Worm (Caenorhabditis elegans) whole organism, L4/young adult: ENCODE data around the gene srw-60.

ENCODE experiments used
- W03F9.2 ChIP-seq: fragments of 150-350 bp; optimal IDR thresholded peaks from 2 replicates; lab custom pipeline; 2014; ENCODE audit warnings: missing biosample characterization, missing genetic modification characterization
- him-1 ChIP-seq: sonication (generic microtip); optimal IDR thresholded peaks from 2 replicates; lab custom pipeline; 2016; ENCODE audit warnings: missing genotype, missing genetic modification reagents, missing genetic modification characterization, missing compliant biosample characterization

DNA sequence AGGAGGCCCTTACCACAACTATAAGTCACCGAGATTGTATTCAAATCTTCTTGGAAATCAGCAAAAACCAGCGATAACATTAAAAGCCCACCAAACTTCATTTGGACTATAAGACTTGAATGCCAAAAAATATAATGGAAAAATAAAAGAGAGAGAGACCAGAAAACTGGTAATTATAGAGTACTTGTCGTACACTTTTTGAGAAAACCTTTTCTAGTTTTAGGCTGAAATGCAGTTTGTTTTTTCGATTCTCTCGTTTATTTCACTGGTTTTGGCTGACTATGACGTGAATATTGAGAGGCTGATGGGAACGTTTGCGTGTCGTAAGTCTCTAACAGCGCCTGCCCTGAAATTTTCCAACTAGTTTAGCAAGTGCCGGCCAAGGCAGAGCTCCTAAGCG is 27.9 kb upstream of the srw-60 start, which contains the start of the genes irld-64 and irld-63:
- TF ChIP-seq him-1 (tag; lab: Kevin White, UChicago) (no peak), W03F9.2 (tag; lab: Kevin White, UChicago) (no peak)
